Fruit fly (Drosophila melanogaster): ENCODE measurements around the gene CG6204.

dm6 chr3R:24163556-24164022 is 30.0 kb upstream of the CG6204 start, which contains the start of gene Apc2:
- TF ChIP-seq psq (optimal IDR thresholded peaks at IDR 0.05) (no peak), usp (GFP tag; optimal IDR thresholded peaks at IDR 0.05) (no peak), pan (optimal IDR thresholded peaks at IDR 0.05) (no peak), CG8478 (optimal IDR thresholded peaks at IDR 0.05) (no peak)
